Fruit fly (Drosophila melanogaster) whole organism, embryonic: ENCODE results near the gene CG43407.
A peak's percentile ranks its signal among the peaks of the same experiment; 100 is the strongest.

ENCODE experiments used
- Atf3 ChIP-seq: fragments of 200-800 bp; sonication (Bioruptor generic); optimal IDR thresholded peaks from 3 replicates; lab custom pipeline; 2016; ENCODE audit warnings: missing biosample characterization, missing genetic modification characterization
- BEAF-32 ChIP-seq: fragments of 200-800 bp; sonication (Bioruptor generic); optimal IDR thresholded peaks from 3 replicates; lab custom pipeline; 2017; ENCODE audit warnings: missing biosample characterization, missing genetic modification characterization, mild to moderate bottlenecking, moderate library complexity, missing genetic modification reagents
- Bdp1 ChIP-seq: fragments of 200-800 bp; sonication (Bioruptor generic); optimal IDR thresholded peaks from 3 replicates; lab custom pipeline; 2016; ENCODE audit warnings: missing biosample characterization, missing genetic modification characterization
- CG10147 ChIP-seq: fragments of 200-800 bp; sonication (Bioruptor generic); optimal IDR thresholded peaks from 2 replicates; lab custom pipeline; 2019; ENCODE audit warnings: missing biosample characterization, mild to moderate bottlenecking, missing genetic modification characterization, moderate library complexity
- CG10209 ChIP-seq: fragments of 200-800 bp; sonication (Bioruptor generic); optimal IDR thresholded peaks from 3 replicates; lab custom pipeline; 2017; ENCODE audit warnings: missing biosample characterization, mild to moderate bottlenecking, missing genetic modification characterization, missing genetic modification reagents
- CG12104 ChIP-seq: fragments of 200-800 bp; sonication (Bioruptor generic); optimal IDR thresholded peaks from 3 replicates; lab custom pipeline; 2016; ENCODE audit warnings: missing biosample characterization, missing genetic modification characterization
- CG12155 ChIP-seq: fragments of 200-800 bp; sonication (Bioruptor generic); optimal IDR thresholded peaks from 3 replicates; lab custom pipeline; 2016; ENCODE audit warnings: missing biosample characterization, missing genetic modification characterization
- CG13894 ChIP-seq: fragments of 200-800 bp; sonication (Bioruptor generic); optimal IDR thresholded peaks from 3 replicates; lab custom pipeline; 2018; ENCODE audit warnings: missing biosample characterization, mild to moderate bottlenecking, missing genetic modification characterization, moderate library complexity
- CG14050 ChIP-seq: fragments of 200-800 bp; sonication (Bioruptor generic); IDR thresholded peaks from 3 replicates; pipeline ENCODE4 v1.3.6; 2022; ENCODE audit warnings: missing biosample characterization, missing genetic modification characterization
- CG14667 ChIP-seq: fragments of 200-800 bp; sonication (Bioruptor generic); IDR thresholded peaks from 2 replicates; pipeline ENCODE4 v1.3.6; 2022; ENCODE audit warnings: missing biosample characterization, missing genetic modification characterization
- CG15011 ChIP-seq: fragments of 200-800 bp; sonication (Bioruptor generic); optimal IDR thresholded peaks from 3 replicates; lab custom pipeline; 2018; ENCODE audit warnings: missing biosample characterization, mild to moderate bottlenecking, missing genetic modification characterization
- CG15696 ChIP-seq: fragments of 200-800 bp; sonication (Bioruptor generic); optimal IDR thresholded peaks from 2 replicates; lab custom pipeline; 2019; ENCODE audit warnings: missing biosample characterization, mild to moderate bottlenecking, missing genetic modification characterization, moderate library complexity
- CG1602 ChIP-seq: fragments of 200-800 bp; sonication (Bioruptor generic); optimal IDR thresholded peaks from 3 replicates; lab custom pipeline; 2016; ENCODE audit warnings: missing biosample characterization, missing genetic modification characterization
- CG18599 ChIP-seq: fragments of 200-800 bp; sonication (Bioruptor generic); optimal IDR thresholded peaks from 3 replicates; lab custom pipeline; 2017; ENCODE audit warnings: missing biosample characterization, missing genetic modification characterization, mild to moderate bottlenecking, moderate library complexity, missing genetic modification reagents
- CG31224 ChIP-seq: fragments of 200-800 bp; sonication (Bioruptor generic); IDR thresholded peaks from 2 replicates; pipeline ENCODE4 v1.3.6; 2022; ENCODE audit warnings: missing biosample characterization, missing genetic modification characterization
- CG32532 ChIP-seq: fragments of 200-800 bp; sonication (Bioruptor generic); IDR thresholded peaks from 2 replicates; pipeline ENCODE4 v1.3.6; 2022; ENCODE audit warnings: missing biosample characterization, missing genetic modification characterization
- CG4360 ChIP-seq: fragments of 200-800 bp; sonication (Bioruptor generic); IDR thresholded peaks from 2 replicates; pipeline ENCODE4 v1.3.6; 2022; ENCODE audit warnings: missing biosample characterization, missing genetic modification characterization
- CG5245 ChIP-seq: fragments of 200-800 bp; sonication (Bioruptor generic); optimal IDR thresholded peaks from 3 replicates; lab custom pipeline; 2016; ENCODE audit warnings: missing biosample characterization, missing genetic modification characterization
- CG9797 ChIP-seq: fragments of 200-800 bp; sonication (Bioruptor generic); optimal IDR thresholded peaks from 3 replicates; lab custom pipeline; 2018; ENCODE audit warnings: missing biosample characterization, mild to moderate bottlenecking, missing genetic modification characterization
- Dref ChIP-seq: fragments of 200-800 bp; sonication (Bioruptor generic); IDR thresholded peaks from 2 replicates; pipeline ENCODE4 v1.3.6; 2022; ENCODE audit warnings: missing biosample characterization, missing genetic modification characterization
- Fer2 ChIP-seq: fragments of 200-800 bp; sonication (Bioruptor generic); optimal IDR thresholded peaks from 2 replicates; lab custom pipeline; 2018; ENCODE audit warnings: missing biosample characterization, mild to moderate bottlenecking, missing genetic modification characterization, moderate library complexity
- HmgD ChIP-seq: fragments of 200-800 bp; sonication (Bioruptor generic); optimal IDR thresholded peaks from 3 replicates; lab custom pipeline; 2016; ENCODE audit warnings: missing biosample characterization, missing genetic modification characterization
- Hr3 ChIP-seq: fragments of 200-800 bp; sonication (Bioruptor generic); optimal IDR thresholded peaks from 3 replicates; lab custom pipeline; 2016; ENCODE audit warnings: missing biosample characterization, missing genetic modification characterization
- Hr39 ChIP-seq: fragments of >200 bp; optimal IDR thresholded peaks from 2 replicates; lab custom pipeline; 2017
- Hsf ChIP-seq: fragments of 200-800 bp; sonication (Bioruptor generic); optimal IDR thresholded peaks from 3 replicates; lab custom pipeline; 2016; ENCODE audit warnings: missing biosample characterization, missing genetic modification characterization
- Lim3 ChIP-seq: fragments of 200-800 bp; sonication (Bioruptor generic); IDR thresholded peaks from 2 replicates; pipeline ENCODE4 v1.3.6; 2022; ENCODE audit warnings: missing biosample characterization, missing genetic modification characterization
- MBD-R2 ChIP-seq: fragments of 200-800 bp; sonication (Bioruptor generic); IDR thresholded peaks from 2 replicates; pipeline ENCODE4 v1.3.6; 2022; ENCODE audit warnings: missing biosample characterization, missing genetic modification characterization
- Sry-β ChIP-seq: fragments of 200-800 bp; sonication (Bioruptor generic); optimal IDR thresholded peaks from 2 replicates; lab custom pipeline; 2018; ENCODE audit warnings: missing biosample characterization, mild to moderate bottlenecking, missing genetic modification characterization, moderate library complexity
- TFAM ChIP-seq: fragments of 200-800 bp; sonication (Bioruptor generic); optimal IDR thresholded peaks from 2 replicates; lab custom pipeline; 2017; ENCODE audit warnings: missing biosample characterization, missing genetic modification characterization, inconsistent platforms
- abd-A ChIP-seq: fragments of 200-800 bp; sonication (Bioruptor generic); optimal IDR thresholded peaks from 3 replicates; lab custom pipeline; 2019; ENCODE audit warnings: missing biosample characterization, mild to moderate bottlenecking, missing genetic modification characterization, moderate library complexity
- az2 ChIP-seq: fragments of 200-800 bp; sonication (Bioruptor generic); optimal IDR thresholded peaks from 3 replicates; lab custom pipeline; 2016; ENCODE audit warnings: missing biosample characterization, missing genetic modification characterization
- bigmax ChIP-seq: fragments of 200-800 bp; sonication (Bioruptor generic); optimal IDR thresholded peaks from 2 replicates; lab custom pipeline; 2018; ENCODE audit warnings: missing biosample characterization, mild to moderate bottlenecking, missing genetic modification characterization
- br ChIP-seq: fragments of >200 bp; optimal IDR thresholded peaks from 2 replicates; lab custom pipeline; 2017
- cas ChIP-seq: fragments of 200-800 bp; sonication (Bioruptor generic); IDR thresholded peaks from 2 replicates; pipeline ENCODE4 v1.3.6; 2022; ENCODE audit warnings: missing biosample characterization, missing genetic modification characterization
- chm ChIP-seq: fragments of 200-800 bp; sonication (Bioruptor generic); IDR thresholded peaks from 2 replicates; pipeline ENCODE4 v1.3.6; 2022; ENCODE audit warnings: missing biosample characterization, missing genetic modification characterization
- crol ChIP-seq: fragments of 200-800 bp; sonication (Bioruptor generic); IDR thresholded peaks from 2 replicates; pipeline ENCODE4 v1.3.6; 2022; ENCODE audit warnings: missing biosample characterization, missing genetic modification characterization
- dati ChIP-seq: fragments of 200-800 bp; sonication (Bioruptor generic); IDR thresholded peaks from 2 replicates; pipeline ENCODE4 v1.3.6; 2022; ENCODE audit warnings: missing biosample characterization, missing genetic modification characterization
- ftz-f1 ChIP-seq: fragments of 200-800 bp; sonication (Bioruptor generic); optimal IDR thresholded peaks from 2 replicates; lab custom pipeline; 2016; ENCODE audit warnings: missing biosample characterization, missing genetic modification characterization
- gcm ChIP-seq: fragments of 200-800 bp; sonication (Bioruptor generic); optimal IDR thresholded peaks from 2 replicates; lab custom pipeline; 2019; ENCODE audit warnings: missing biosample characterization, mild to moderate bottlenecking, missing genetic modification characterization, moderate library complexity
- hbn ChIP-seq: fragments of 200-800 bp; sonication (Bioruptor generic); IDR thresholded peaks from 2 replicates; pipeline ENCODE4 v1.3.6; 2022; ENCODE audit warnings: missing biosample characterization, missing genetic modification characterization; ENCODE audit not compliant: partially characterized antibody
- kay ChIP-seq: fragments of 200-800 bp; sonication (Bioruptor generic); optimal IDR thresholded peaks from 2 replicates; lab custom pipeline; 2016; ENCODE audit warnings: missing biosample characterization, missing genetic modification characterization
- knrl ChIP-seq: fragments of 200-800 bp; sonication (Bioruptor generic); IDR thresholded peaks from 3 replicates; pipeline ENCODE4 v1.3.6; 2022; ENCODE audit warnings: missing biosample characterization, missing genetic modification characterization; ENCODE audit not compliant: partially characterized antibody
- nerfin-2 ChIP-seq: fragments of 200-800 bp; sonication (Bioruptor generic); IDR thresholded peaks from 2 replicates; pipeline ENCODE4 v1.3.6; 2022; ENCODE audit warnings: missing biosample characterization, missing genetic modification characterization; ENCODE audit not compliant: partially characterized antibody
- p53 ChIP-seq: fragments of 200-800 bp; sonication (Bioruptor generic); optimal IDR thresholded peaks from 2 replicates; lab custom pipeline; 2016; ENCODE audit warnings: missing biosample characterization, missing genetic modification characterization
- peb ChIP-seq: fragments of 200-800 bp; sonication (Bioruptor generic); IDR thresholded peaks from 2 replicates; pipeline ENCODE4 v1.3.6; 2022; ENCODE audit warnings: missing biosample characterization, missing genetic modification characterization
- pfk ChIP-seq: fragments of 200-800 bp; sonication (Bioruptor generic); optimal IDR thresholded peaks from 2 replicates; lab custom pipeline; 2018; ENCODE audit warnings: missing biosample characterization, mild to moderate bottlenecking, missing genetic modification characterization, moderate library complexity
- salm ChIP-seq: fragments of 200-800 bp; sonication (Bioruptor generic); optimal IDR thresholded peaks from 2 replicates; lab custom pipeline; 2018; ENCODE audit warnings: missing biosample characterization, mild to moderate bottlenecking, missing genetic modification characterization
- sqz ChIP-seq: fragments of 200-800 bp; sonication (Bioruptor generic); optimal IDR thresholded peaks from 3 replicates; lab custom pipeline; 2018; ENCODE audit warnings: missing biosample characterization, mild to moderate bottlenecking, missing genetic modification characterization
- ttk ChIP-seq: fragments of 200-800 bp; sonication (Bioruptor generic); IDR thresholded peaks from 2 replicates; pipeline ENCODE4 v2.1.2; 2022; ENCODE audit warnings: missing biosample characterization, missing genetic modification characterization
- wor ChIP-seq: fragments of 200-800 bp; sonication (Bioruptor generic); IDR thresholded peaks from 2 replicates; pipeline ENCODE4 v1.3.6; 2022; ENCODE audit warnings: missing biosample characterization, missing genetic modification characterization
- zf30C ChIP-seq: fragments of 200-800 bp; sonication (Bioruptor generic); optimal IDR thresholded peaks from 3 replicates; lab custom pipeline; 2018; ENCODE audit warnings: missing biosample characterization, mild to moderate bottlenecking, missing genetic modification characterization

CG43407 gene

DNA sequence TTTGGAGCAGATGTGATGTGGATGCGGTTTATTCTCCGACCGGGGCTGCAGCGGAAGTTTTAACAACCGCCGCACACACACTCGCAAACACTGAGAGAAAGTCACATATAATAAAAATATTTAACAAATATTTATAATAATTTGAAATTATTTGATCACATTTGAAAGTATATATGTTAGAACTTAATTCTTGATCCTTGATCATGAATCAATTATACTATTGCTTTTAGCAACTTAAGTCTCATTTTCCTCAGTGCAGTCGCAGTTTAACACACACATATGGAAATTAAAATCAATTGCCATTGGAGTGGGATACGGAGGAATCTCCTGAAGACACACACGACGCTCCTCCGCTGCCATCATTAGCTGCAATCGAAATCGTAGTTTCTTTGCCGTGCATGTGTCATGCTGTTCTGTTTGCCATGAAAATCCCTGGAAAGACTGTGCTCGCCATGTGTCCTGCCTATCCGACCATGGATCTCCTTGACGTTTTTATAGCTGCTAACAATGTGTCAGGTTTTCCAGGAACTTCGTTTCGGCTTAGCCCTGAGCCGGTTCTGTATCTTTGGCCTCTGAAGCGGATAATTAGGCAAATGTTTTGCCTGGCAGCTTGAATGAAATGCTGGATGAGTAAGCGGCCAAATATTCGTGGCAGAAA is 19.9 kb downstream of the CG43407 start (continued):
- TF ChIP-seq knrl (GFP tag; lab: Robert Waterston, UW) (no peak), kay (GFP tag; lab: Kevin White, UChicago) (peak; percentile 46), Hr39 (lab: Kevin White, UChicago) (no peak), crol (GFP tag; lab: Robert Waterston, UW) (no peak), zf30C (GFP tag; lab: Kevin White, UChicago) (peak; percentile 93), CG14667 (GFP tag; lab: Robert Waterston, UW) (peak; percentile 60; the same call in 1 of the 2 replicates), Atf3 (no peak), CG9797 (GFP tag; lab: Kevin White, UChicago) (peak; percentile 20), Hr3 (GFP tag; lab: Kevin White, UChicago) (peak; percentile 61), Hsf (peak; percentile 40), Dref (GFP tag; lab: Robert Waterston, UW) (no peak), peb (GFP tag; lab: Robert Waterston, UW) (0 out of 2 replicates have a peak, but pooled peaks have one; percentile 45), hbn (GFP tag; lab: Robert Waterston, UW) (no peak), Fer2 (tag; lab: Kevin White, UChicago) (no peak), CG32532 (GFP tag; lab: Robert Waterston, UW) (no peak), HmgD (GFP tag; lab: Kevin White, UChicago) (no peak), ttk (peak; percentile 59; the same call in 1 of the 2 replicates), sqz (peak; percentile 69), CG12104 (GFP tag; lab: Kevin White, UChicago) (peak; percentile 60), CG1602 (GFP tag; lab: Kevin White, UChicago) (peak; percentile 66), dati (GFP tag; lab: Robert Waterston, UW) (no peak), nerfin-2 (GFP tag; lab: Robert Waterston, UW) (no peak), gcm (GFP tag; lab: Kevin White, UChicago) (peak; percentile 75), p53 (no peak), cas (no peak), Bdp1 (GFP tag; lab: Kevin White, UChicago) (no peak), CG10209 (GFP tag; lab: Kevin White, UChicago) (peak; percentile 80), Lim3 (GFP tag; lab: Robert Waterston, UW) (no peak), CG14050 (GFP tag; lab: Robert Waterston, UW) (no peak), CG13894 (tag; lab: Kevin White, UChicago) (no peak), CG5245 (peak; percentile 56), br (lab: Kevin White, UChicago) (no peak), CG15696 (tag; lab: Kevin White, UChicago) (peak; percentile 96), az2 (peak; percentile 81), MBD-R2 (no peak), CG18599 (GFP tag; lab: Kevin White, UChicago) (peak; percentile 15), CG31224 (GFP tag; lab: Robert Waterston, UW) (no peak), Sry-β (GFP tag; lab: Kevin White, UChicago) (no peak), CG12155 (GFP tag; lab: Kevin White, UChicago) (peak; percentile 26), CG4360 (GFP tag; lab: Robert Waterston, UW) (peak; percentile 46; the same call in 1 of the 2 replicates), chm (peak; percentile 80; the same call in 1 of the 2 replicates), TFAM (GFP tag; lab: Kevin White, UChicago) (no peak), CG15011 (peak; percentile 16), abd-A (tag; lab: Kevin White, UChicago) (no peak), wor (GFP tag; lab: Robert Waterston, UW) (peak; percentile 37; the same call in 1 of the 2 replicates), BEAF-32 (GFP tag; lab: Kevin White, UChicago) (no peak), salm (tag; lab: Kevin White, UChicago) (no peak), ftz-f1 (GFP tag; lab: Kevin White, UChicago) (no peak), bigmax (GFP tag; lab: Kevin White, UChicago) (no peak), CG10147 (peak; percentile 3), pfk (GFP tag; lab: Kevin White, UChicago) (no peak)
